Fruit fly (Drosophila melanogaster): ENCODE data around the gene pn.

- TF ChIP-seq CG11902 (GFP tag; optimal IDR thresholded peaks at IDR 0.05) (no peak), svp (GFP tag) (no peak), Smox (GFP tag; optimal IDR thresholded peaks at IDR 0.05) (no peak)
Observed at dm6 chrX:2138417-2138816, 42.6 kb upstream of the pn start.

Measured in whole organism, prepupa.